Worm (Caenorhabditis elegans): ENCODE results near the gene hpo-18.
"Not testable (repeated sequence)": the region's sequence is repeated elsewhere in the genome, so short reads cannot be mapped to it uniquely, and the experiment has no call there.

hpo-18 gene

DNA sequence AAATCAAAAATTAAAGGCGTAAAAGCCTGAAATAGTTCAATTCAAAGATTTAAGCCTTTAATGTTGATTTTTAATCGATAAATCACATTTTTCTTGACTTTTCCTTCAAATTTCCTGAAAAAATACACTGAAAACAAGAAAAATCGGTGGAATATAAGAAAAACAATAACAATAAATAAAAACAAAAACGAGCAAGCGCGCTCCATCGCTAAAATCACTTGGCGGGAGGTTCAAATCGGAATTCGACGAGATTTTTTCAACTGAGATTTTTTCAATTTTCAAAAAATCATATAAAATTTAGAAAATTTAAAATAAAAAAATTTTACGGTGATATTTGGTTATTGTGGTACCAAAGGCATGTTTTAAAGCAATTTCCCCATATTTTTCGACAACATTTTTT lies 6.7 kb downstream of the hpo-18 start:
- TF ChIP-seq nhr-43 (tag; optimal IDR thresholded peaks at IDR 0.05; ENCODE audit: poor library complexity, severe bottlenecking) (no peak), skn-1 (tag; optimal IDR thresholded peaks at IDR 0.05) (no peak), elt-3 (tag; optimal IDR thresholded peaks at IDR 0.05) (no peak), ZK546.5 (tag; optimal IDR thresholded peaks at IDR 0.05) (no peak), sea-2 (GFP tag; optimal IDR thresholded peaks at IDR 0.05) (no peak), ceh-16 (tag; optimal IDR thresholded peaks at IDR 0.05) (no peak), tbx-2 (tag; optimal IDR thresholded peaks at IDR 0.05) (no peak), egl-27 (tag; optimal IDR thresholded peaks at IDR 0.05) (no peak), egl-5 (tag; optimal IDR thresholded peaks at IDR 0.05) (no peak), nhr-25 (tag; optimal IDR thresholded peaks at IDR 0.05) (no peak), lsy-12 (tag; optimal IDR thresholded peaks at IDR 0.05) (no peak), nhr-11 (tag; optimal IDR thresholded peaks at IDR 0.05) (no peak), mml-1 (tag; optimal IDR thresholded peaks at IDR 0.05) (no peak), unc-62 (GFP tag; optimal IDR thresholded peaks at IDR 0.05) (no peak)

- not testable (repeated sequence) for TF ChIP-seq unc-62 (GFP tag; optimal IDR thresholded peaks at IDR 0.05); ama-1 (optimal IDR thresholded peaks at IDR 0.05); lsy-12 (tag; optimal IDR thresholded peaks at IDR 0.05)
These were observed 9.8 kb downstream of the hpo-18 start, which contains the start of gene irld-1 for ce11 chrV:4336462-4336861. irld-1 (plus strand) TSS chrV:4336762.

DNA sequence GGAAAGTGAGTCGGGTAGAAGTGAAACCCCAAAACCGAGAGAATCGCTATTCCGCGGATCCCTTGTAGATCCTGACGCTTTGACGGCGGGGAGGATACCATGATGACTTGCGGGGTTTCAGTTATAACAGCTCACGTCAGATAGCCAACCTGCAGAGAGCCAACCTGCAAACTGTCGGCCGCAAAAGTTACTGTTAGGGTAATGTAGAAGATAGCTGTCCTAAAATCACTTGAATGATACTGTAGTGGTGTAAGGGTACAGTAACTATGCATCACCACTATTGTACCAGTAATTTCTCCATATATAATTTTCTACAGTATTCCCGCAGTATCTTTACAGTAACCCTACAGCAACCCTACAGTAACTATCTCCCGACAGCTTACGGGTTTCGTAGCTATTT lies 13.8 kb downstream of the hpo-18 start, which contains the start of gene oac-12:
Gene oac-12, minus strand, starts transcription at position 101 of the 400 bp plus-strand sequence.
- TF ChIP-seq ztf-11 (tag; optimal IDR thresholded peaks at IDR 0.05), result no peak

ce11 chrV:4330820-4331219 lies 15.4 kb downstream of the hpo-18 start:
- TF ChIP-seq ZK546.5 (tag; optimal IDR thresholded peaks at IDR 0.05), result no peak
- TF ChIP-seq hmg-11 (tag; optimal IDR thresholded peaks at IDR 0.05), result no peak
- no peak for TF ChIP-seq nhr-76 (tag; optimal IDR thresholded peaks at IDR 0.05)
- TF ChIP-seq nhr-12 (tag; optimal IDR thresholded peaks at IDR 0.05), result no peak
- TF ChIP-seq nfya-1 (tag; optimal IDR thresholded peaks at IDR 0.05; ENCODE audit: insufficient read depth), result no peak
- TF ChIP-seq mdl-1 (tag; optimal IDR thresholded peaks at IDR 0.05), result no peak
- no peak for TF ChIP-seq nhr-23 (tag; optimal IDR thresholded peaks at IDR 0.05)
- no peak for TF ChIP-seq fkh-10 (GFP tag; optimal IDR thresholded peaks at IDR 0.05)
- TF ChIP-seq ztf-4 (tag; optimal IDR thresholded peaks at IDR 0.05), result no peak
- no peak for TF ChIP-seq elt-1 (tag; optimal IDR thresholded peaks at IDR 0.05)
- no peak for TF ChIP-seq zag-1 (tag; optimal IDR thresholded peaks at IDR 0.05)
- TF ChIP-seq unc-39 (tag; optimal IDR thresholded peaks at IDR 0.05), result no peak
- no peak for TF ChIP-seq nhr-67 (tag; optimal IDR thresholded peaks at IDR 0.05)
- no peak for TF ChIP-seq nhr-43 (tag; optimal IDR thresholded peaks at IDR 0.05; ENCODE audit: poor library complexity, severe bottlenecking)
- TF ChIP-seq mml-1 (tag; optimal IDR thresholded peaks at IDR 0.05), result no peak
- TF ChIP-seq ceh-9 (tag; optimal IDR thresholded peaks at IDR 0.05), result no peak
- TF ChIP-seq lin-39 (tag; optimal IDR thresholded peaks at IDR 0.05), result no peak
- no peak for TF ChIP-seq ceh-28 (tag; optimal IDR thresholded peaks at IDR 0.05)
- TF ChIP-seq unc-62 (GFP tag; optimal IDR thresholded peaks at IDR 0.05), result no peak
- TF ChIP-seq ceh-82 (tag; optimal IDR thresholded peaks at IDR 0.05), result no peak

DNA sequence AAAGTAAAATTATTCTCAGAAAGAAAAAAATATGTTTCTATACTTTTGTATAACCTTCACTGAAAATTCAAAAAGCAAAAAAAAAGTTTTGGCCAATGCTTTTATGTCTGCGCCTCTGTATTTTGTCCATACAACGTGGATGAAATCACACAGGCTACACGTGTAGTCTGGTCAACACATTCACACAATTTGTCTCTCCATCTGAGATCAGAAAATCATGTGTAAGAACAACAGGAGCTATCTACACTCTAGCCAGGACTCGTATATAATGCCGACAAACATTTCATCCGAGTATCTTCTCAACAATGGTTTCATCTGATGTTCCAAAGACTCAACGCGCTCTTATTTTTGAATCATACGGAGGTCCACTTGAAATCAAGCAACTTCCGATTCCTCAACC lies 19.4 kb downstream of the hpo-18 start, which contains the start of gene D2063.1:
Gene D2063.1, plus strand, starts transcription at position 281 of the 400 bp plus-strand sequence.
- TF ChIP-seq elt-1 (tag; optimal IDR thresholded peaks at IDR 0.05), result no peak
- TF ChIP-seq ztf-4 (tag; optimal IDR thresholded peaks at IDR 0.05), result no peak
- TF ChIP-seq nfya-1 (tag; optimal IDR thresholded peaks at IDR 0.05; ENCODE audit: insufficient read depth), result no peak
- TF ChIP-seq nhr-11 (tag; optimal IDR thresholded peaks at IDR 0.05), result peak; percentile 51

ce11 chrV:4325415-4325814 lies 20.8 kb downstream of the hpo-18 start, which contains the start of gene nhr-125:
nhr-125 (minus strand) TSS chrV:4325515.
- TF ChIP-seq nhr-11 (tag; optimal IDR thresholded peaks at IDR 0.05) (no peak), pha-4 (tag; optimal IDR thresholded peaks at IDR 0.05) (peak; percentile 56)
